Fruit fly (Drosophila melanogaster): ENCODE results near the gene CG5849.

DNA sequence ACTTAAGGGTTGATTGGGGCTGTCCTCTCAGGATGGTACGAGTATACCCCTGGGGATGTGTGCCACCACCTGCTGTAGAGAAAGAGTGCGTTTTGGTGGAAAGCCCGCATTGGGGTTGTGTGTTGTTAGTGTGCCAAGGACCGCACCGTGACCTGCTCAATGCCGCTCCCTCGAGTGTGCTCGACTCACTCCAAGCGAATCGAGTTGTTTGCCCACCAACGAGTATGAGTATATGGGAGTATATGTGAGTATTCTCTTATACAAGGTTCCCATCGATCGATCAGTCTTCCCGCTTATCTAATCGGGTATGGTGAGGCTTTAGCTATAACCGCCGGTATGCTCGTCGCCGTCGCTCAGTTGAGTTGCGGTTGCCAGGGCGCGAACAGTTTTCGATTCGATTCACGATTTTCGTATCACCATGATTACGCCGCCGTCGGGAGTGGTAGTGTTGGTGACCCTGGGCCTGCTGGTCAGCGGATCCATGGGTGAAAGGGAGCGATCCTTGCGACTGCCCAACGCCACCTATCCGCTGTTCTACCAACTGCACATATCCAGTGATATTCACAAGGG lies at the start of gene CG5849:
- TF ChIP-seq Crg-1 (GFP tag; optimal IDR thresholded peaks at IDR 0.05): no peak
- TF ChIP-seq Clk (GFP tag; optimal IDR thresholded peaks at IDR 0.05): no peak
- no peak for TF ChIP-seq CG7045 (GFP tag; optimal IDR thresholded peaks at IDR 0.05)
- TF ChIP-seq cic (GFP tag; optimal IDR thresholded peaks at IDR 0.05): no peak
- no peak for TF ChIP-seq kay (GFP tag; ENCODE audit: borderline replicate concordance)
- no peak for TF ChIP-seq tj (GFP tag; optimal IDR thresholded peaks at IDR 0.05)
- TF ChIP-seq ovo (GFP tag; optimal IDR thresholded peaks at IDR 0.05): no peak
- TF ChIP-seq CG33017 (tag; optimal IDR thresholded peaks at IDR 0.05): no peak
- no peak for TF ChIP-seq CG7101 (tag; optimal IDR thresholded peaks at IDR 0.05)

Measured in whole organism, adult.